Fruit fly (Drosophila melanogaster): ENCODE measurements around the gene CG17036.

The CG17036 gene

dm6 chr2L:12669614-12670013 is 30.9 kb downstream of the CG17036 start, which contains the start of gene Nepl7:
TSS of gene Nepl7 (minus strand) at chr2L:12669714.
- no peak for TF ChIP-seq Hr38 (GFP tag; optimal IDR thresholded peaks at IDR 0.05)

DNA sequence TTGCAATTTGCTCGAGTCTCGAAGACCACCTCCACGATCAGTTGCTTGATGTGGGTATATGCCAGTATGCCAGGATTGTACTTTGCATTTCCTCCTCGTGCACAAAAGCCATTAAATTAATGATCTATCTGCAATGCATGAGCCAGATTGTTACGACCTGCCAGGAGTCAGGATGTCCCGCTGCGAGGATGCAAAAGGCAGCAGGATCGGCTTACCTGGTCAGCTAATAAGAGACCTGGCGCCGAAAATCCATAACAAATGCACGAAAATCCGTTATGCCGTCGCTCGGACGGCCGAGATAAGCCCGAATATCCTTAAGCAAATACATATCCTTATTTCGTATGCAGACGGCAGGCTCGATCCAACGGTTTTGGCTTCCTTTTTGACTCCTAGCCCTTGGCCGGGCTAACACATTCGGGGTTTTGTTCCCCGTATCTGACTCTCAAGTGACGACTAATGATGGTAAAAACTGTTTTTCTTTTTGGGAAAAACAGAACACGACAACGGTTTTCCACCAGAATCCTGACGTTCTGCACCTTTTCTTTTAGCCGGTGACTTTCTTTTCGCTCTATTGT is 34.5 kb downstream of the CG17036 start:
- no peak for TF ChIP-seq CG6792 (GFP tag; optimal IDR thresholded peaks at IDR 0.05)
- no peak for TF ChIP-seq Sox14 (GFP tag; optimal IDR thresholded peaks at IDR 0.05)
- no peak for TF ChIP-seq eg (GFP tag; IDR thresholded peaks at IDR 0.05)
- TF ChIP-seq CG1621 (tag; optimal IDR thresholded peaks at IDR 0.05): no peak

dm6 chr2L:12657337-12657736 is 43.2 kb downstream of the CG17036 start:
- no peak for TF ChIP-seq Hr38 (GFP tag; optimal IDR thresholded peaks at IDR 0.05)
- TF ChIP-seq Gug (GFP tag; IDR thresholded peaks at IDR 0.05): no peak
- no peak for TF ChIP-seq eg (GFP tag; IDR thresholded peaks at IDR 0.05)
- TF ChIP-seq CG7368 (GFP tag; optimal IDR thresholded peaks at IDR 0.05): no peak
- no peak for TF ChIP-seq CG9139 (GFP tag; optimal IDR thresholded peaks at IDR 0.05)
- no peak for TF ChIP-seq dsx (GFP tag; optimal IDR thresholded peaks at IDR 0.05; ENCODE audit: poor library complexity, severe bottlenecking)
- no peak for TF ChIP-seq Met (GFP tag; optimal IDR thresholded peaks at IDR 0.05)
- TF ChIP-seq CG31627 (GFP tag; optimal IDR thresholded peaks at IDR 0.05): no peak

dm6 chr2L:12656865-12657264 is 43.7 kb downstream of the CG17036 start, which contains the start of gene pdm2:
TSS of gene pdm2 (plus strand) at chr2L:12657165.
- TF ChIP-seq Eip75B (GFP tag; optimal IDR thresholded peaks at IDR 0.05) (no peak), eg (GFP tag; IDR thresholded peaks at IDR 0.05) (no peak), CG8632 (GFP tag; optimal IDR thresholded peaks at IDR 0.05) (no peak), Blimp-1 (GFP tag; optimal IDR thresholded peaks at IDR 0.05) (no peak), dac (GFP tag; optimal IDR thresholded peaks at IDR 0.05) (no peak), CG15336 (GFP tag; IDR thresholded peaks at IDR 0.05) (no peak), CG34406 (GFP tag; optimal IDR thresholded peaks at IDR 0.05) (no peak), acj6 (GFP tag; optimal IDR thresholded peaks at IDR 0.05) (no peak), CG16779 (tag; optimal IDR thresholded peaks at IDR 0.05) (no peak), CG31627 (GFP tag; optimal IDR thresholded peaks at IDR 0.05) (no peak), achi (GFP tag; optimal IDR thresholded peaks at IDR 0.05) (no peak), Sox102F (GFP tag; optimal IDR thresholded peaks at IDR 0.05) (no peak), Ets21C (GFP tag; optimal IDR thresholded peaks at IDR 0.05) (no peak), Ets96B (tag; optimal IDR thresholded peaks at IDR 0.05) (no peak), Sox14 (GFP tag; optimal IDR thresholded peaks at IDR 0.05) (no peak), svp (GFP tag) (no peak)

dm6 chr2L:12655731-12656326 is 44.7 kb downstream of the CG17036 start:
- TF ChIP-seq CG15336 (GFP tag; IDR thresholded peaks at IDR 0.05) (peak; percentile 26; the same call in 1 of the 2 replicates), lz (GFP tag; optimal IDR thresholded peaks at IDR 0.05) (no peak), CG6792 (GFP tag; optimal IDR thresholded peaks at IDR 0.05) (no peak), fkh (GFP tag; optimal IDR thresholded peaks at IDR 0.05) (no peak), Eip75B (GFP tag; optimal IDR thresholded peaks at IDR 0.05) (no peak), eg (GFP tag; IDR thresholded peaks at IDR 0.05) (no peak), Met (GFP tag; optimal IDR thresholded peaks at IDR 0.05) (no peak), CG11902 (GFP tag; optimal IDR thresholded peaks at IDR 0.05) (no peak), esn (GFP tag; optimal IDR thresholded peaks at IDR 0.05) (no peak), fd85E (GFP tag; optimal IDR thresholded peaks at IDR 0.05) (no peak), vri (GFP tag; optimal IDR thresholded peaks at IDR 0.05) (no peak), CG31627 (GFP tag; optimal IDR thresholded peaks at IDR 0.05) (no peak), Sox15 (GFP tag; optimal IDR thresholded peaks at IDR 0.05) (no peak), OdsH (GFP tag; optimal IDR thresholded peaks at IDR 0.05) (no peak), Eip78C (GFP tag) (peak; percentile 76), Ets96B (tag; optimal IDR thresholded peaks at IDR 0.05) (peak; percentile 37), CG8119 (GFP tag; IDR thresholded peaks at IDR 0.05) (no peak), acj6 (GFP tag; optimal IDR thresholded peaks at IDR 0.05) (no peak), CG32006 (GFP tag; optimal IDR thresholded peaks at IDR 0.05) (peak; percentile 17), CG3919 (GFP tag; optimal IDR thresholded peaks at IDR 0.05) (no peak), dsx (GFP tag; optimal IDR thresholded peaks at IDR 0.05; ENCODE audit: poor library complexity, severe bottlenecking) (peak; percentile 80), CG6854 (GFP tag; optimal IDR thresholded peaks at IDR 0.05) (peak; percentile 10), dac (GFP tag; optimal IDR thresholded peaks at IDR 0.05) (no peak), ss (GFP tag; optimal IDR thresholded peaks at IDR 0.05) (no peak), spab (GFP tag; optimal IDR thresholded peaks at IDR 0.05) (no peak), Gug (GFP tag; IDR thresholded peaks at IDR 0.05) (no peak), CG4318 (GFP tag; optimal IDR thresholded peaks at IDR 0.05) (no peak), Sox14 (GFP tag; optimal IDR thresholded peaks at IDR 0.05) (no peak), CG10631 (GFP tag; optimal IDR thresholded peaks at IDR 0.05) (peak; percentile 14), svp (GFP tag) (no peak)

All from whole organism, prepupa.